Worm (Caenorhabditis elegans): Measurements from ENCODE around the gene Y53G8AR.5.

ce11 chrIII:3273141-3273540, 24.1 kb upstream of the Y53G8AR.5 start:
- no peak for TF ChIP-seq ztf-29 (GFP tag; IDR thresholded peaks at IDR 0.05)
- TF ChIP-seq tab-1 (GFP tag; IDR thresholded peaks at IDR 0.05), result no peak

Data from whole organism, midembryonic.